Fruit fly (Drosophila melanogaster): ENCODE measurements around the gene CG16888.
A peak's percentile ranks its signal among the peaks of the same experiment; 100 is the strongest.

Gene CG16888

DNA sequence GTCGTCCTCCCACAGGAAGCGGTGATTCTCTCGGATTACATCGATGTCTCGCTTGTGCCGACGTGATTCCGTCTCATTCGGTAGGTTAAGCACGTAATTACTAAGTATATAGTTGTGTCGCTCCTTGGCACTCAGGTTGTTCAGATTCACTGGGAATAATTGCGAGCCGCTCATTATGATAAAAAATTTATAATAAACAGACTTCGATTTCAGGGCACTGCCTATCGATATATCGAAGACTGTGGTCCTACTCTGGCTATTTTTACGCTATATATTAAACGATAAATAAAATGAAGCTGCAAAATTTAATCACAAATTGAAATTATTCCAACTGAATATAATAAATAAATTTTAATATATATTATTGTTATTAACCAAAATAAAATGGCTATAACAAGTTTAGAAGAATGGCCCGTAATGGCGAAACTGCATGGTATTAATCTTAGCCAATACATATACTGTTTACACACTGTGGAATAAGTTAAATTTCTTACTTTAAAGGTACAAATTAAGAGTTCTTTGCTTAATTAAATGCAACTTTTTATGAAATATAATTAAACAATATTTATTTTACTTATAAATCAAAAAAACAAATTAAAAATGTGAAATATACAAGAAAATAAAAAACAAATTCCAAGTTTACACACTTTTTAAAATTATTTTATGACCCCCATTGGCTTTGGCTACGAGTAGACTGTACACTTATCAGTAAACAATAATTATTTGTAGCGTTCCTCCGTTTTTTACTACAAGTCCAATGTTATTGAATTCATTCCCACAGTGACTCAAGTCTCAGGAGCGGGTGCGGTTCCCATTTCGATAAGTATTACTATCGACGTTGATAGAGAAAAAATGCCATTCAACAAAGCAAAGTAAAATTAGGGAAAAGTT, 29.5 kb downstream of the CG16888 start, which contains the start of gene Eato (continued):
- no peak for TF ChIP-seq CG5953 (GFP tag; IDR thresholded peaks at IDR 0.05)
- no peak for TF ChIP-seq HmgD (GFP tag; optimal IDR thresholded peaks at IDR 0.05)
- 0 out of 3 replicates have a peak, but pooled peaks have one; percentile 55 for TF ChIP-seq CG17361 (GFP tag; IDR thresholded peaks at IDR 0.05)
- peak; percentile 19; the same call in 1 of the 2 replicates for TF ChIP-seq CG1024 (GFP tag; IDR thresholded peaks at IDR 0.05)
- no peak for TF ChIP-seq CG4820 (GFP tag; optimal IDR thresholded peaks at IDR 0.05)
- TF ChIP-seq CG12659 (GFP tag; optimal IDR thresholded peaks at IDR 0.05), result peak; percentile 35
- TF ChIP-seq Gug (GFP tag; IDR thresholded peaks at IDR 0.05), result peak; percentile 11; the same call in 1 of the 4 replicates
- peak; percentile 38 for TF ChIP-seq phol (tag; optimal IDR thresholded peaks at IDR 0.05)
- TF ChIP-seq CG13424 (tag; optimal IDR thresholded peaks at IDR 0.05), result peak; percentile 16
- peak; percentile 24 for TF ChIP-seq zfh2 (GFP tag; optimal IDR thresholded peaks at IDR 0.05)
- TF ChIP-seq hb (GFP tag; IDR thresholded peaks at IDR 0.05; ENCODE audit: partially characterized antibody), result peak; percentile 52; the same call in 1 of the 3 replicates
- peak; percentile 7 for TF ChIP-seq CG30403 (GFP tag; optimal IDR thresholded peaks at IDR 0.05)
- TF ChIP-seq knrl (GFP tag; IDR thresholded peaks at IDR 0.05; ENCODE audit: partially characterized antibody), result peak; percentile 38; the same call in 2 of the 3 replicates
- peak; percentile 77 for TF ChIP-seq Dref (GFP tag; IDR thresholded peaks at IDR 0.05)
- TF ChIP-seq ind (GFP tag; optimal IDR thresholded peaks at IDR 0.05), result peak; percentile 7
- peak; percentile 47 for TF ChIP-seq Sry-δ (GFP tag; optimal IDR thresholded peaks at IDR 0.05)
- peak; percentile 51; the same call in 1 of the 3 replicates for TF ChIP-seq Opbp (GFP tag; IDR thresholded peaks at IDR 0.05; ENCODE audit: partially characterized antibody)
- TF ChIP-seq stwl (tag; optimal IDR thresholded peaks at IDR 0.05), result peak; percentile 40
- no peak for TF ChIP-seq CG3838 (GFP tag; optimal IDR thresholded peaks at IDR 0.05)
- TF ChIP-seq CG12391 (tag; optimal IDR thresholded peaks at IDR 0.05), result peak; percentile 17
- TF ChIP-seq Scr (GFP tag; IDR thresholded peaks at IDR 0.05; ENCODE audit: partially characterized antibody), result peak; percentile 54
- peak; percentile 35 for TF ChIP-seq CG17802 (tag; optimal IDR thresholded peaks at IDR 0.05)
- 0 out of 2 replicates have a peak, but pooled peaks have one; percentile 31 for TF ChIP-seq al (GFP tag; IDR thresholded peaks at IDR 0.05)
- TF ChIP-seq CG2120 (GFP tag; optimal IDR thresholded peaks at IDR 0.05), result peak; percentile 7
- TF ChIP-seq CG17568 (GFP tag; optimal IDR thresholded peaks at IDR 0.05), result no peak
- TF ChIP-seq CG30020 (tag; optimal IDR thresholded peaks at IDR 0.05), result peak; percentile 71
- TF ChIP-seq zen2 (GFP tag; IDR thresholded peaks at IDR 0.05; ENCODE audit: partially characterized antibody), result peak; percentile 50; the same call in 2 of the 3 replicates
- no peak for TF ChIP-seq CG13624 (GFP tag; optimal IDR thresholded peaks at IDR 0.05)
- peak; percentile 1 for TF ChIP-seq trem (tag; optimal IDR thresholded peaks at IDR 0.05)
- TF ChIP-seq Med (GFP tag), result peak; percentile 77
- peak; percentile 55 for TF ChIP-seq CG16813 (GFP tag; IDR thresholded peaks at IDR 0.05; ENCODE audit: partially characterized antibody)
- 0 out of 4 replicates have a peak, but pooled peaks have one; percentile 6 for TF ChIP-seq chinmo (GFP tag; IDR thresholded peaks at IDR 0.05; ENCODE audit: partially characterized antibody)
- peak; percentile 3 for TF ChIP-seq CG8924 (tag; optimal IDR thresholded peaks at IDR 0.05)
- no peak for TF ChIP-seq CG12155 (GFP tag; optimal IDR thresholded peaks at IDR 0.05)
- TF ChIP-seq CG11093 (GFP tag; IDR thresholded peaks at IDR 0.05), result no peak
- TF ChIP-seq CoRest (tag; optimal IDR thresholded peaks at IDR 0.05), result peak; percentile 5
- TF ChIP-seq slbo (GFP tag; IDR thresholded peaks at IDR 0.05), result peak; percentile 55
- peak; percentile 37 for TF ChIP-seq CG9727 (GFP tag; optimal IDR thresholded peaks at IDR 0.05)
- peak; percentile 21; the same call in 1 of the 2 replicates for TF ChIP-seq CG9215 (GFP tag; IDR thresholded peaks at IDR 0.05)
- peak; percentile 12; the same call in 1 of the 2 replicates for TF ChIP-seq CG14441 (GFP tag; IDR thresholded peaks at IDR 0.05)
- no peak for TF ChIP-seq twi (tag; optimal IDR thresholded peaks at IDR 0.05)
- no peak for TF ChIP-seq CG6175 (GFP tag; IDR thresholded peaks at IDR 0.05)
- TF ChIP-seq CG9437 (GFP tag; optimal IDR thresholded peaks at IDR 0.05), result peak; percentile 17
- peak; percentile 42 for TF ChIP-seq lilli (GFP tag; optimal IDR thresholded peaks at IDR 0.05)
- TF ChIP-seq wdn (GFP tag; IDR thresholded peaks at IDR 0.05), result no peak
- no peak for TF ChIP-seq tll (GFP tag; optimal IDR thresholded peaks at IDR 0.05)
- peak; percentile 34 for TF ChIP-seq CG2116 (GFP tag; optimal IDR thresholded peaks at IDR 0.05)

Measured in whole organism, embryonic.